Fruit fly (Drosophila melanogaster): Measurements from ENCODE around the gene Femcoat.

DNA sequence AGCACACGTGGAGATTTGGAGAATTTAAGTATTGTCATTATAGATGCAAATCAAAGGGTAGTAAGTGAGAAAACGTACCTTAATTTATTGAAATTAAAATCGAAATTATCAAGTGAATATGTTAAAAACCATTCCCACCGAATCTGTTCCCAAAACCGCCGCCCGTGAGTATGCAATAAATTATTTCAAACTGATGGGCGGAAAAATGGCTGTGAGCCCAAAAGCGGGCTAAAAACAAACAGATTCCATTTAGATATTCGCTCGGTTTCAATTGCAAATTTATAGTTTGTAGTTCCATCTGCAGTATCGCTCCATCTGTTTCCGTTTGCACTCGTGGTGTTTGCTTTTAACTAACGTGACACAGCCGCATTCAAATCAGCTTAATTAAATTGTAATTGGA lies 28.3 kb downstream of the Femcoat start:
- TF ChIP-seq CG10348 (GFP tag; IDR thresholded peaks at IDR 0.05) (no peak), gl (tag; optimal IDR thresholded peaks at IDR 0.05) (no peak), CG14655 (GFP tag; optimal IDR thresholded peaks at IDR 0.05) (no peak), CG34367 (tag; optimal IDR thresholded peaks at IDR 0.05) (no peak), Snoo (tag; optimal IDR thresholded peaks at IDR 0.05) (no peak), CG8301 (tag; optimal IDR thresholded peaks at IDR 0.05) (no peak), Ets98B (GFP tag; IDR thresholded peaks at IDR 0.05) (no peak), CG8159 (tag; optimal IDR thresholded peaks at IDR 0.05) (no peak), rn (GFP tag; IDR thresholded peaks at IDR 0.05) (no peak), EcR (GFP tag; optimal IDR thresholded peaks at IDR 0.05) (no peak), Pif1A (GFP tag; optimal IDR thresholded peaks at IDR 0.05) (no peak), CG32121 (GFP tag; IDR thresholded peaks at IDR 0.05) (no peak), Pif1B (GFP tag; optimal IDR thresholded peaks at IDR 0.05) (no peak)
